Fruit fly (Drosophila melanogaster) whole organism, adult: ENCODE results near the gene mRpL35.

Source experiments
- CG11617 ChIP-seq: fragments of 200-800 bp; sonication (Bioruptor generic); optimal IDR thresholded peaks from 2 replicates; lab custom pipeline; 2017; ENCODE audit warnings: mild to moderate bottlenecking, missing biosample characterization, missing genetic modification reagents, missing genetic modification characterization
- CG12768 ChIP-seq: fragments of 200-800 bp; sonication (Bioruptor generic); optimal IDR thresholded peaks from 2 replicates; lab custom pipeline; 2017; ENCODE audit warnings: missing biosample characterization, missing genetic modification characterization, mild to moderate bottlenecking, moderate library complexity, missing genetic modification reagents
- CG14711 ChIP-seq: fragments of 200-800 bp; sonication (Bioruptor generic); optimal IDR thresholded peaks from 2 replicates; lab custom pipeline; 2018; ENCODE audit warnings: missing biosample characterization, mild to moderate bottlenecking, missing genetic modification characterization, moderate library complexity
- CG1620 ChIP-seq: fragments of 200-800 bp; sonication (Bioruptor generic); optimal IDR thresholded peaks from 2 replicates; lab custom pipeline; 2016; ENCODE audit warnings: missing biosample characterization, missing genetic modification characterization
- CG33017 ChIP-seq: fragments of 200-800 bp; sonication (Bioruptor generic); optimal IDR thresholded peaks from 2 replicates; lab custom pipeline; 2018; ENCODE audit warnings: missing biosample characterization, mild to moderate bottlenecking, missing genetic modification characterization, moderate library complexity
- CG5204 ChIP-seq: fragments of 200-800 bp; sonication (Bioruptor generic); optimal IDR thresholded peaks from 2 replicates; lab custom pipeline; 2016; ENCODE audit warnings: missing biosample characterization, missing genetic modification characterization
- CG7045 ChIP-seq: fragments of 200-800 bp; sonication (Bioruptor generic); optimal IDR thresholded peaks from 2 replicates; lab custom pipeline; 2017; ENCODE audit warnings: missing biosample characterization, mild to moderate bottlenecking, missing genetic modification characterization
- CG7101 ChIP-seq: fragments of 200-800 bp; sonication (Bioruptor generic); optimal IDR thresholded peaks from 2 replicates; lab custom pipeline; 2018; ENCODE audit warnings: missing biosample characterization, mild to moderate bottlenecking, missing genetic modification characterization, moderate library complexity
- Clk ChIP-seq: fragments of 200-800 bp; sonication (Bioruptor generic); optimal IDR thresholded peaks from 2 replicates; lab custom pipeline; 2017; ENCODE audit warnings: missing biosample characterization, missing genetic modification characterization
- Crg-1 ChIP-seq: fragments of 200-800 bp; sonication (Bioruptor generic); optimal IDR thresholded peaks from 2 replicates; lab custom pipeline; 2016; ENCODE audit warnings: missing biosample characterization, missing genetic modification characterization
- Hr96 ChIP-seq: fragments of 200-800 bp; sonication (Bioruptor generic); optimal IDR thresholded peaks from 2 replicates; lab custom pipeline; 2016; ENCODE audit warnings: missing biosample characterization, missing genetic modification characterization
- Mnt ChIP-seq: fragments of 200-800 bp; sonication (Bioruptor generic); optimal IDR thresholded peaks from 2 replicates; lab custom pipeline; 2016; ENCODE audit warnings: missing biosample characterization, mild to moderate bottlenecking, missing genetic modification characterization
- bab1 ChIP-seq: fragments of 200-800 bp; sonication (Bioruptor generic); optimal IDR thresholded peaks from 3 replicates; lab custom pipeline; 2019; ENCODE audit warnings: missing biosample characterization, mild to moderate bottlenecking, missing genetic modification characterization, moderate library complexity
- cic ChIP-seq: fragments of 200-800 bp; sonication (Bioruptor generic); optimal IDR thresholded peaks from 2 replicates; lab custom pipeline; 2017; ENCODE audit warnings: missing biosample characterization, mild to moderate bottlenecking, missing genetic modification characterization, moderate library complexity
- cnc ChIP-seq, 2 experiments: fragments of >200 bp; optimal IDR thresholded peaks; 2 replicates each; lab custom pipeline; 2017
- kay ChIP-seq: fragments of 200-800 bp; sonication (Bioruptor generic); peaks from one replicate; lab custom pipeline; 2016; ENCODE audit warnings: missing biosample characterization, missing genetic modification characterization, borderline replicate concordance
- ovo ChIP-seq: fragments of 200-800 bp; sonication (Bioruptor generic); optimal IDR thresholded peaks from 2 replicates; lab custom pipeline; 2016; ENCODE audit warnings: missing biosample characterization, missing genetic modification characterization
- pad ChIP-seq: fragments of 200-800 bp; sonication (Bioruptor generic); optimal IDR thresholded peaks from 3 replicates; lab custom pipeline; 2017; ENCODE audit warnings: missing biosample characterization, missing genetic modification characterization, mild to moderate bottlenecking, moderate library complexity, missing genetic modification reagents
- tj ChIP-seq: fragments of 200-800 bp; sonication (Bioruptor generic); optimal IDR thresholded peaks from 3 replicates; lab custom pipeline; 2017; ENCODE audit warnings: missing biosample characterization, mild to moderate bottlenecking, missing genetic modification characterization, moderate library complexity
- toe ChIP-seq: fragments of 200-800 bp; sonication (Bioruptor generic); optimal IDR thresholded peaks from 2 replicates; lab custom pipeline; 2016; ENCODE audit warnings: missing biosample characterization, missing genetic modification characterization

Gene mRpL35

dm6 chr3R:22034160-22034742 lies 10.9 kb downstream of the mRpL35 start, which contains the start of the genes CG45099, CG6015, pit and Fadd:
TSS of gene CG45099 (minus strand) at chr3R:22034286.
TSS of gene CG6015 (minus strand) at chr3R:22034286.
TSS of gene pit (plus strand) at chr3R:22034298.
TSS of gene Fadd (plus strand) at chr3R:22034455.
- no peak for TF ChIP-seq cnc (optimal IDR thresholded peaks at IDR 0.05; lab: Kevin White, UChicago)
- no peak for TF ChIP-seq tj (GFP tag; lab: Kevin White, UChicago)
- peak; percentile 72 for TF ChIP-seq bab1 (GFP tag; lab: Kevin White, UChicago)
- TF ChIP-seq CG11617 (GFP tag; lab: Kevin White, UChicago), result peak; percentile 50
- TF ChIP-seq CG7101, result peak; percentile 17
- no peak for TF ChIP-seq CG12768
- peak; percentile 52 for TF ChIP-seq Mnt (GFP tag; lab: Kevin White, UChicago)
- TF ChIP-seq cic (GFP tag; lab: Kevin White, UChicago), result peak; percentile 1
- TF ChIP-seq CG1620 (GFP tag; lab: Kevin White, UChicago), result no peak

dm6 chr3R:22035552-22035951 lies 12.2 kb downstream of the mRpL35 start:
- peak; percentile 100 for TF ChIP-seq Mnt (GFP tag; lab: Kevin White, UChicago)
- peak; percentile 15 for TF ChIP-seq cic (GFP tag; lab: Kevin White, UChicago)
- TF ChIP-seq ovo (GFP tag; lab: Kevin White, UChicago), result no peak
- no peak for TF ChIP-seq toe (GFP tag; lab: Kevin White, UChicago)
- TF ChIP-seq Crg-1 (GFP tag; lab: Kevin White, UChicago), result no peak
- no peak for TF ChIP-seq kay (GFP tag; lab: Kevin White, UChicago)
- TF ChIP-seq bab1 (GFP tag; lab: Kevin White, UChicago), result peak; percentile 41
- no peak for TF ChIP-seq pad (GFP tag; lab: Kevin White, UChicago)
- TF ChIP-seq CG33017, result no peak
- TF ChIP-seq Clk (GFP tag; lab: Kevin White, UChicago), result no peak
- TF ChIP-seq CG5204, result no peak
- TF ChIP-seq CG14711 (tag; lab: Kevin White, UChicago), result peak; percentile 29
- TF ChIP-seq CG7101, result no peak
- no peak for TF ChIP-seq Hr96 (GFP tag; lab: Kevin White, UChicago)
- TF ChIP-seq CG12768, result no peak
- TF ChIP-seq CG1620 (GFP tag; lab: Kevin White, UChicago), result no peak
- no peak for TF ChIP-seq tj (GFP tag; lab: Kevin White, UChicago)
- TF ChIP-seq CG11617 (GFP tag; lab: Kevin White, UChicago), result no peak
- no peak for TF ChIP-seq CG7045
- no peak for TF ChIP-seq cnc (optimal IDR thresholded peaks at IDR 0.05; lab: Kevin White, UChicago)

- TF ChIP-seq cic (GFP tag; lab: Kevin White, UChicago) (no peak), cnc (optimal IDR thresholded peaks at IDR 0.05; lab: Kevin White, UChicago) (no peak), ovo (GFP tag; lab: Kevin White, UChicago) (no peak), toe (GFP tag; lab: Kevin White, UChicago) (no peak), Crg-1 (GFP tag; lab: Kevin White, UChicago) (no peak), bab1 (GFP tag; lab: Kevin White, UChicago) (no peak), pad (GFP tag; lab: Kevin White, UChicago) (no peak), Hr96 (GFP tag; lab: Kevin White, UChicago) (no peak), CG14711 (tag; lab: Kevin White, UChicago) (no peak), Mnt (GFP tag; lab: Kevin White, UChicago) (no peak), CG11617 (GFP tag; lab: Kevin White, UChicago) (no peak), Clk (GFP tag; lab: Kevin White, UChicago) (no peak)
Measured at dm6 chr3R:22039480-22039879, 16.2 kb downstream of the mRpL35 start.

dm6 chr3R:22040400-22040799 lies 17.1 kb downstream of the mRpL35 start:
- TF ChIP-seq cnc (optimal IDR thresholded peaks at IDR 0.05; lab: Kevin White, UChicago) (no peak), CG14711 (tag; lab: Kevin White, UChicago) (no peak), kay (GFP tag; lab: Kevin White, UChicago) (no peak), pad (GFP tag; lab: Kevin White, UChicago) (no peak), toe (GFP tag; lab: Kevin White, UChicago) (no peak), CG11617 (GFP tag; lab: Kevin White, UChicago) (no peak), Mnt (GFP tag; lab: Kevin White, UChicago) (no peak), Crg-1 (GFP tag; lab: Kevin White, UChicago) (no peak), ovo (GFP tag; lab: Kevin White, UChicago) (no peak), CG1620 (GFP tag; lab: Kevin White, UChicago) (no peak), CG12768 (no peak)

- TF ChIP-seq CG33017 (peak; percentile 37), cic (GFP tag; lab: Kevin White, UChicago) (peak; percentile 47), CG11617 (GFP tag; lab: Kevin White, UChicago) (peak; percentile 25), Mnt (GFP tag; lab: Kevin White, UChicago) (peak; percentile 47), CG14711 (tag; lab: Kevin White, UChicago) (peak; percentile 96), bab1 (GFP tag; lab: Kevin White, UChicago) (peak; percentile 49), Crg-1 (GFP tag; lab: Kevin White, UChicago) (peak; percentile 55), kay (GFP tag; lab: Kevin White, UChicago) (no peak), tj (GFP tag; lab: Kevin White, UChicago) (no peak), CG1620 (GFP tag; lab: Kevin White, UChicago) (no peak), ovo (GFP tag; lab: Kevin White, UChicago) (peak; percentile 8), cnc (optimal IDR thresholded peaks at IDR 0.05; lab: Kevin White, UChicago) (no peak), CG12768 (no peak), pad (GFP tag; lab: Kevin White, UChicago) (peak; percentile 17), CG7101 (peak; percentile 42), Clk (GFP tag; lab: Kevin White, UChicago) (no peak)
Measured at dm6 chr3R:22041625-22042282, 18.4 kb downstream of the mRpL35 start, which contains the start of gene how. TSS of gene how (plus strand) at chr3R:22042191.
